Fruit fly (Drosophila melanogaster) whole organism, adult: Measurements from ENCODE around the gene CG32262.

ENCODE experiments used
- CG11617 ChIP-seq: fragments of 200-800 bp; sonication (Bioruptor generic); optimal IDR thresholded peaks from 2 replicates; lab custom pipeline; 2017; ENCODE audit warnings: mild to moderate bottlenecking, missing biosample characterization, missing genetic modification reagents, missing genetic modification characterization
- CG12768 ChIP-seq: fragments of 200-800 bp; sonication (Bioruptor generic); optimal IDR thresholded peaks from 2 replicates; lab custom pipeline; 2017; ENCODE audit warnings: missing biosample characterization, missing genetic modification characterization, mild to moderate bottlenecking, moderate library complexity, missing genetic modification reagents
- CG14711 ChIP-seq: fragments of 200-800 bp; sonication (Bioruptor generic); optimal IDR thresholded peaks from 2 replicates; lab custom pipeline; 2018; ENCODE audit warnings: missing biosample characterization, mild to moderate bottlenecking, missing genetic modification characterization, moderate library complexity
- CG1620 ChIP-seq: fragments of 200-800 bp; sonication (Bioruptor generic); optimal IDR thresholded peaks from 2 replicates; lab custom pipeline; 2016; ENCODE audit warnings: missing biosample characterization, missing genetic modification characterization
- CG33017 ChIP-seq: fragments of 200-800 bp; sonication (Bioruptor generic); optimal IDR thresholded peaks from 2 replicates; lab custom pipeline; 2018; ENCODE audit warnings: missing biosample characterization, mild to moderate bottlenecking, missing genetic modification characterization, moderate library complexity
- CG5204 ChIP-seq: fragments of 200-800 bp; sonication (Bioruptor generic); optimal IDR thresholded peaks from 2 replicates; lab custom pipeline; 2016; ENCODE audit warnings: missing biosample characterization, missing genetic modification characterization
- CG7045 ChIP-seq: fragments of 200-800 bp; sonication (Bioruptor generic); optimal IDR thresholded peaks from 2 replicates; lab custom pipeline; 2017; ENCODE audit warnings: missing biosample characterization, mild to moderate bottlenecking, missing genetic modification characterization
- CG7101 ChIP-seq: fragments of 200-800 bp; sonication (Bioruptor generic); optimal IDR thresholded peaks from 2 replicates; lab custom pipeline; 2018; ENCODE audit warnings: missing biosample characterization, mild to moderate bottlenecking, missing genetic modification characterization, moderate library complexity
- Clk ChIP-seq: fragments of 200-800 bp; sonication (Bioruptor generic); optimal IDR thresholded peaks from 2 replicates; lab custom pipeline; 2017; ENCODE audit warnings: missing biosample characterization, missing genetic modification characterization
- Crg-1 ChIP-seq: fragments of 200-800 bp; sonication (Bioruptor generic); optimal IDR thresholded peaks from 2 replicates; lab custom pipeline; 2016; ENCODE audit warnings: missing biosample characterization, missing genetic modification characterization
- Hr96 ChIP-seq: fragments of 200-800 bp; sonication (Bioruptor generic); optimal IDR thresholded peaks from 2 replicates; lab custom pipeline; 2016; ENCODE audit warnings: missing biosample characterization, missing genetic modification characterization
- Mnt ChIP-seq: fragments of 200-800 bp; sonication (Bioruptor generic); optimal IDR thresholded peaks from 2 replicates; lab custom pipeline; 2016; ENCODE audit warnings: missing biosample characterization, mild to moderate bottlenecking, missing genetic modification characterization
- bab1 ChIP-seq: fragments of 200-800 bp; sonication (Bioruptor generic); optimal IDR thresholded peaks from 3 replicates; lab custom pipeline; 2019; ENCODE audit warnings: missing biosample characterization, mild to moderate bottlenecking, missing genetic modification characterization, moderate library complexity
- cic ChIP-seq: fragments of 200-800 bp; sonication (Bioruptor generic); optimal IDR thresholded peaks from 2 replicates; lab custom pipeline; 2017; ENCODE audit warnings: missing biosample characterization, mild to moderate bottlenecking, missing genetic modification characterization, moderate library complexity
- cnc ChIP-seq, 2 experiments: fragments of >200 bp; optimal IDR thresholded peaks; 2 replicates each; lab custom pipeline; 2017
- kay ChIP-seq: fragments of 200-800 bp; sonication (Bioruptor generic); peaks from one replicate; lab custom pipeline; 2016; ENCODE audit warnings: missing biosample characterization, missing genetic modification characterization, borderline replicate concordance
- ovo ChIP-seq: fragments of 200-800 bp; sonication (Bioruptor generic); optimal IDR thresholded peaks from 2 replicates; lab custom pipeline; 2016; ENCODE audit warnings: missing biosample characterization, missing genetic modification characterization
- pad ChIP-seq: fragments of 200-800 bp; sonication (Bioruptor generic); optimal IDR thresholded peaks from 3 replicates; lab custom pipeline; 2017; ENCODE audit warnings: missing biosample characterization, missing genetic modification characterization, mild to moderate bottlenecking, moderate library complexity, missing genetic modification reagents
- tj ChIP-seq: fragments of 200-800 bp; sonication (Bioruptor generic); optimal IDR thresholded peaks from 3 replicates; lab custom pipeline; 2017; ENCODE audit warnings: missing biosample characterization, mild to moderate bottlenecking, missing genetic modification characterization, moderate library complexity
- toe ChIP-seq: fragments of 200-800 bp; sonication (Bioruptor generic); optimal IDR thresholded peaks from 2 replicates; lab custom pipeline; 2016; ENCODE audit warnings: missing biosample characterization, missing genetic modification characterization

CG32262 gene

DNA sequence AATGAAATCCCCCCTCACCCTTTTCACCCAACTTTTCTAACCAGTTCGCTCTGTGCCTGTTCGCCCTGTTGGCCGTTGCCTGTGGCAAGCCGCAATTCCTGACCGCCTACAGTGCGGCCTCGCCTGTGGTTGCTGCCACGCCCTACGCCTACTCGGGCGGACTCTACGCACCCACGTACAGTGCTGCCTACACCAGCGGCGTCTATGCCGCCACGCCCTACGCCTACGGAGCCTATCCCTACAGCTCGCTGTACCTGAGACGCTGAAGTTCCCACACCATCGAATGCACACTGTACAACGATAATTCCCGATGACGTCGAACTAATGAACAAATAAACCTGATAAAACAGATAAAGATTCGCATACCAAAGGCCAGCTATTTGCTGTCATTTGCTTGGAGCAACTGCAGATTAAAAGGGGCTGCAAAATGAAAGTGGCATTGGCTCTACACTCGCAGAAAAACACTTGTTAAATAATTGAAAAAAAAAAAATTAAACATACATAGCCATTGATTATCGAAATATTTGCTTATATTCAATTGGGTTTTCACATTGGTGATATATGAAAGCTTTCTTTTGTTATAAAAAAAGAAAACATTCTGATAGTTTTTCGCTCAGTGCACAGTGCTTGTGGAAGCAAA lies 18.8 kb downstream of the CG32262 start:
- TF ChIP-seq cic: no peak
- TF ChIP-seq bab1 (GFP tag; lab: Kevin White, UChicago): no peak
- peak; percentile 63 for TF ChIP-seq kay (GFP tag; lab: Kevin White, UChicago)

DNA sequence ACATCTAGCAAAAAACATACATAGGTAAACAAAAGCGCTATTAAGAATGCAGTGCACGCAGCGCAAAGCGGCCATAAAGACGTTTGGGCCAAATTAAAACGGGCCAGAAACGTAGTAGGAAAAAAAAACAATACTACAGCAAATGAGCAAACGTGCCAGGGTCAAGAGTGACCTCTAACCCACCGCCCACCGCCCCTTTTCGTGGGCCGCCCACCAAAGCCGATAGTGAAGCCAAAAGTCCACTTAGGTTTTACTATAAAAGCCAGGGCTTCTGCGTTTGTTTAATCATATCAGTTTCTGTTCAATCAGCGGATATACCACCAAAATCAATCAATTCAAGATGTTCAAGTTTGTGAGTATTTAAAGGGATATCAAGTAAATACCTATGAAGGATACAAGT lies 19.5 kb downstream of the CG32262 start, which contains the start of gene CG32266:
CG32266 (plus strand) TSS at position 301 of the 400 bp plus-strand sequence.
- TF ChIP-seq toe (GFP tag; lab: Kevin White, UChicago): no peak
- no peak for TF ChIP-seq Crg-1 (GFP tag; lab: Kevin White, UChicago)
- no peak for TF ChIP-seq bab1 (GFP tag; lab: Kevin White, UChicago)
- no peak for TF ChIP-seq CG11617
- no peak for TF ChIP-seq Hr96
- no peak for TF ChIP-seq Mnt (GFP tag; lab: Kevin White, UChicago)
- TF ChIP-seq CG7101 (tag; lab: Kevin White, UChicago): no peak
- TF ChIP-seq CG1620 (GFP tag; lab: Kevin White, UChicago): no peak
- no peak for TF ChIP-seq cic
- no peak for TF ChIP-seq pad (GFP tag; lab: Kevin White, UChicago)
- no peak for TF ChIP-seq ovo

DNA sequence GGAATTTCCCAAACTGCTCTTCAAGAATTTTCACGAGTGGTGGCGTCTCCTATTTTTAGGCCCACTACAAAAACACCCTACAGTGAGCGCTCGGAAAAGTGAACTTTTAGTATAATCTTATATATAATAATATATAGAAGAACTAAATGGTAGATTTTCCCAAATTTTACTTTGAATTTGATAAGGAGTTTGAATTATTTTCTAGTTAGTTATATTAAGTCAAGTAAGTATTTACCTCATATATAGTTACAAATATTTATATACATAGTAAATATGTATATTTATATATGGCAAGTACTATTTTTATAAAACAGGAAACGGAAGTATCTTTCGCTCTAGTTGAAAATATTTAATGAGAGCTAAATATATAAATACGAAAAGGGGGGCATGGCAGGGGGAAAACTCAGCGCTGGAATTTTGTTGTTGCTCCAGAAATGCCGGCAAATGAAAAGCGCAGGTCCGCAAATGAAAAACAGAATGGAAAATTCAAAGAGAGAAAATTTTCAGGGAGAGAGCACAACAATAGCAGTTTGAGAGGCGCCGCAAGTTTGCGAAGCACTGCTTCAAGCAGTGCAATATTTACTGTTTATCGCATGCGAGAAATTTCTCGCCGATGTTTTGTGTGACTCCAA lies 21.1 kb downstream of the CG32262 start:
- no peak for TF ChIP-seq cnc (optimal IDR thresholded peaks at IDR 0.05; lab: Kevin White, UChicago)
- peak; percentile 11 for TF ChIP-seq cic

DNA sequence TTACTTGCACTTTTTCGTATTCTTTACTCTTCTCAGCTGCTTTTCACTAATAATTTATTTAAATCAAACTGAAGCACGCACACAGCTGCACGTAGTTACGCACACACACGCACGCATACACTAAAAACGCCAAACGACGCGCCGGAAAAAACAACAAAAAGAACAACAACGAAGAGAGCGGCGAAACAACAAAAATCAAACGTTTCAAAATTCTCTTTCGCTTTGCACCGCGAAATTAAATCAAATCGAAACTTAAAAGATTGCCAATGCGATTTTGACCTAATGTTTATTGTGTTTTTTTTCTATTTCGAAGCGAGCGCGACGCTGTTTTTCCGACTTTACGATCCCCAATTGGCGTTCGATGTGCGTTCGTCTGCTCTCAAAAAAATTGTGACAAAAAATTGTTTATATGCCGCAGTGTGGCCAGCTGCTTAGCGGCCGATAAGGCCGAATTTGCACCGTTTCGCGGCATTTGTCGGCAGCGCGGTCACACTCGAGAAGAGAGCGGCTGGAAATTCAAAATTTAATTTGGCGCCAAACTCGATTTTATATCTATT lies 22.3 kb downstream of the CG32262 start:
- peak; percentile 63 for TF ChIP-seq Mnt (GFP tag; lab: Kevin White, UChicago)
- peak; percentile 61 for TF ChIP-seq kay (GFP tag; lab: Kevin White, UChicago)
- peak; percentile 25 for TF ChIP-seq CG1620 (GFP tag; lab: Kevin White, UChicago)
- peak; percentile 58 for TF ChIP-seq cic
- peak; percentile 43 for TF ChIP-seq bab1 (GFP tag; lab: Kevin White, UChicago)
- TF ChIP-seq CG7101 (tag; lab: Kevin White, UChicago): peak; percentile 56
- no peak for TF ChIP-seq CG5204 (GFP tag; lab: Kevin White, UChicago)
- TF ChIP-seq CG11617: peak; percentile 23
- TF ChIP-seq toe (GFP tag; lab: Kevin White, UChicago): no peak
- no peak for TF ChIP-seq Clk
- TF ChIP-seq pad (GFP tag; lab: Kevin White, UChicago): no peak
- TF ChIP-seq Hr96: peak; percentile 54
- TF ChIP-seq CG14711 (tag; lab: Kevin White, UChicago): no peak
- TF ChIP-seq CG7045 (GFP tag; lab: Kevin White, UChicago): no peak
- no peak for TF ChIP-seq cnc (optimal IDR thresholded peaks at IDR 0.05; lab: Kevin White, UChicago)
- peak; percentile 47 for TF ChIP-seq Crg-1 (GFP tag; lab: Kevin White, UChicago)
- TF ChIP-seq CG33017 (tag; lab: Kevin White, UChicago): peak; percentile 48
- no peak for TF ChIP-seq ovo
- TF ChIP-seq tj: peak; percentile 62
- TF ChIP-seq CG12768 (GFP tag; lab: Kevin White, UChicago): peak; percentile 48

DNA sequence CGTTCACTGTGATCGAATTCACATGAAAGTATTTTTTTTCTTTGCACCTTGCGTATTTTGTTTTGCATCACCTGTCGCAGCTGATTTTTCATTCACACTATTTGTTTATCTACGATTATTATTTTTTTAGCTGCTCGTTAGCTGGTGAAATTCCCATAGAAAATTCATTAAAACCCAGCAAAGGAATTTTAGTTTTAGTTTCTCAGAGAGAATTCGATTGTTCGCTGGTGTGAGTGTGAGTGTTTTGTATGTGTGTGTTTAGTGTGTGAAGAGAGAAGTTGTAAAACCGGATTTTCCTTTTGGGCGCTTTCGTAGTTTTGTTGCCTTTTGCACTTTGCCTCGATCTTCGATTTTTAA lies 22.9 kb downstream of the CG32262 start:
- no peak for TF ChIP-seq Mnt (GFP tag; lab: Kevin White, UChicago)
- TF ChIP-seq tj: no peak
- no peak for TF ChIP-seq Crg-1 (GFP tag; lab: Kevin White, UChicago)
- no peak for TF ChIP-seq CG33017 (tag; lab: Kevin White, UChicago)
- TF ChIP-seq CG7045 (GFP tag; lab: Kevin White, UChicago): no peak
- no peak for TF ChIP-seq CG12768 (GFP tag; lab: Kevin White, UChicago)
- no peak for TF ChIP-seq Clk
- TF ChIP-seq Hr96: no peak

DNA sequence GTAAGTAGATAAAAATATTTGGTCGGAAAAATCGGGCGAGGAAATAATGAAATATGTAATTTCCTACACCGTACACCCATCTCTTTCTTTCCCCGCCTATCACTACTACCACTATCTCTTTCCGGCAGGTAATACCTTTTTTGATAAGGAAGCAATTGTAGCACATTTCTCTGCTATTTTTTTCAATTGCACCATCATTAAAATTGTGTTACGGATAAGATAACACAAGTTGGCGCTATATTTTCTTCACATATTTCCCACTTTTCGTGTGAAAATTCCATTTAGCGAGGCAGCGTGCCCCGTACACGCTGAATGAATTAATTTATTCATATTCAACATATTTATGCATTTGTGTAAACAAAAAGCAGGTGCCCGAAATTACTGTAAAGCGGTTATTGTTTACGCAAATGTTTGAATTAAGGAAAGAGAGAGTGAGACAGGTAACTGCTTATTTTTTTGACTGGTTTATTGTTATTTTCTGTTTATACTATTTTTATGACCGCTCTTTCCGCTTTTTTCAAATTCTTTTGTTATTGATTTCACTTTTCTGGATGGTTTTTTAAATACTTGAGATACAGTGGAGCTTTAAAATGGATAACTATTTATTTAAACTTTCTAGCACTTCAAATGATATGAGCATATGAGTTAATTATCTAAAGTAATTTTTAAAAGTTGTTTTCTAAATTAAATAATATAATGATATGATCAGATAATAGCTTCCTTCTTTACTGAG lies 23.5 kb downstream of the CG32262 start:
- TF ChIP-seq CG14711 (tag; lab: Kevin White, UChicago): peak; percentile 27
- peak; percentile 28 for TF ChIP-seq CG33017 (tag; lab: Kevin White, UChicago)
- TF ChIP-seq Mnt (GFP tag; lab: Kevin White, UChicago): peak; percentile 7
- peak; percentile 20 for TF ChIP-seq CG5204 (GFP tag; lab: Kevin White, UChicago)
- TF ChIP-seq cnc (optimal IDR thresholded peaks at IDR 0.05; lab: Kevin White, UChicago): no peak
- TF ChIP-seq cic: peak; percentile 16
- no peak for TF ChIP-seq CG7045 (GFP tag; lab: Kevin White, UChicago)
- TF ChIP-seq CG7101 (tag; lab: Kevin White, UChicago): peak; percentile 37
- no peak for TF ChIP-seq toe (GFP tag; lab: Kevin White, UChicago)
